Worm (Caenorhabditis elegans): ENCODE results near the gene fbxa-158.
"Not testable (repeated sequence)": the region's sequence is repeated elsewhere in the genome, so short reads cannot be mapped to it uniquely, and the experiment has no call there.

fbxa-158 gene

DNA sequence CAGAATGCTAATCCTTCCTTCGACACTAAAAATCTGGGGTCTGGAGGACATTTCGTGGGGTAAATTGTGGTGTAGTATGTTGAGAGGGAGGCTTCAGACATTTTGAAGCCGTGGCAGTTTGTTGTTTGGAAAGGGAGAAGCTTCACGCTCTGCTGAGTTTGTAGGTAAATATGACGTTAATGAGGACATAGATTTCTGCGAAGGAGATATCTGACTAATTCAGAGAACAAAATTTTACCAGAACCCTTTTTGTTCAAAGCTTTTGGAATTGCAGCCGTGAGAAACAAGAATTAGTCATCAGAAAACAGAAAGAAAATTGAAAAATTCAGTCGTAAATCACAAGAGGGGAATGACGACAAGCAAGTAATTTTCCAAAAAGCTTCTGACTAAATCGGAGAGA, 19.4 kb upstream of the fbxa-158 start, which contains the start of gene srh-72:
Gene srh-72 (minus strand): TSS at position 101 of the 400 bp plus-strand sequence.
- TF ChIP-seq lin-32 (GFP tag; optimal IDR thresholded peaks at IDR 0.05) (no peak), sem-2 (GFP tag; optimal IDR thresholded peaks at IDR 0.05) (no peak), bed-3 (GFP tag; optimal IDR thresholded peaks at IDR 0.05) (no peak), M03D4.4 (tag; optimal IDR thresholded peaks at IDR 0.05) (no peak), lin-13 (tag; optimal IDR thresholded peaks at IDR 0.05) (no peak), mab-5 (tag; optimal IDR thresholded peaks at IDR 0.05) (no peak), unc-120 (tag; optimal IDR thresholded peaks at IDR 0.05; ENCODE audit: poor library complexity, severe bottlenecking) (no peak), mls-2 (tag; optimal IDR thresholded peaks at IDR 0.05) (no peak), ztf-11 (tag; optimal IDR thresholded peaks at IDR 0.05) (no peak), nhr-28 (tag; optimal IDR thresholded peaks at IDR 0.05) (no peak), zip-8 (tag; optimal IDR thresholded peaks at IDR 0.05) (no peak), hlh-1 (tag; optimal IDR thresholded peaks at IDR 0.05) (no peak), nhr-12 (tag; optimal IDR thresholded peaks at IDR 0.05) (no peak), elt-1 (tag; optimal IDR thresholded peaks at IDR 0.05; ENCODE audit: borderline replicate concordance, insufficient read depth) (no peak)

DNA sequence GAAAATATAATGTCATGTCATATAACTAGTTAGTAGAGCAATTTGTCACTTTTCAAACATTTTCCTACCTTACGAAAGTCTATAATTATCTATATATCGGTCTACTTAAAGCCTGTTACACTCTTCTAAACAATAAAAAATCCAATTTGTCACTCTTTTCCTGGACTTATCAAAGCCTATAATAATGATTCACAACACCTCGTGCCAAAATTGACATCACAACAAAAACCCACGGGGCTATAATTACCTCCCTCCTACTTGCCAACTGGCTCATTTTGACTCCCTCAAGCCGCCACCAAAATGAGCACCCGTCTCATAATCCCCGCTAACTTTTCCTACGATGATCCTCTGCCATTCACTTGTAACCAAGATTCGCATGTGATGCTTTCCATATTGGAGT, 15.3 kb upstream of the fbxa-158 start, which contains the start of gene srg-20:
Gene srg-20 (plus strand): TSS at position 301 of the 400 bp plus-strand sequence.
- not testable (repeated sequence) for TF ChIP-seq nhr-237 (tag; optimal IDR thresholded peaks at IDR 0.05); lin-13 (tag; optimal IDR thresholded peaks at IDR 0.05); flh-1 (GFP tag; optimal IDR thresholded peaks at IDR 0.05)

- no peak for TF ChIP-seq drap-1 (GFP tag; optimal IDR thresholded peaks at IDR 0.05)
- no peak for TF ChIP-seq sptf-1 (tag; optimal IDR thresholded peaks at IDR 0.05)
- TF ChIP-seq lsy-2 (tag; optimal IDR thresholded peaks at IDR 0.05), result no peak
- no peak for TF ChIP-seq zip-8 (tag; optimal IDR thresholded peaks at IDR 0.05)
- no peak for TF ChIP-seq mls-2 (tag; optimal IDR thresholded peaks at IDR 0.05)
- no peak for TF ChIP-seq lin-32 (GFP tag; optimal IDR thresholded peaks at IDR 0.05)
- TF ChIP-seq unc-39 (tag; optimal IDR thresholded peaks at IDR 0.05), result no peak
- TF ChIP-seq ztf-11 (tag; optimal IDR thresholded peaks at IDR 0.05), result no peak
- no peak for TF ChIP-seq nhr-237 (tag; optimal IDR thresholded peaks at IDR 0.05)
- TF ChIP-seq ces-1 (GFP tag; optimal IDR thresholded peaks at IDR 0.05), result no peak
- no peak for TF ChIP-seq unc-120 (tag; optimal IDR thresholded peaks at IDR 0.05; ENCODE audit: poor library complexity, severe bottlenecking)
- no peak for TF ChIP-seq mab-5 (tag; optimal IDR thresholded peaks at IDR 0.05)
- no peak for TF ChIP-seq ham-2 (GFP tag; optimal IDR thresholded peaks at IDR 0.05)
- TF ChIP-seq ceh-43 (GFP tag; optimal IDR thresholded peaks at IDR 0.05), result no peak
- no peak for TF ChIP-seq nhr-76 (tag; optimal IDR thresholded peaks at IDR 0.05)
- no peak for TF ChIP-seq cnd-1 (tag; optimal IDR thresholded peaks at IDR 0.05)
- no peak for TF ChIP-seq nhr-28 (tag; optimal IDR thresholded peaks at IDR 0.05)
- no peak for TF ChIP-seq snpc-4 (tag; optimal IDR thresholded peaks at IDR 0.05)
- no peak for TF ChIP-seq tbx-8 (GFP tag; optimal IDR thresholded peaks at IDR 0.05)
- no peak for TF ChIP-seq hlh-1 (tag; optimal IDR thresholded peaks at IDR 0.05)
Measured at ce11 chrII:1635969-1636368, 14.9 kb upstream of the fbxa-158 start.

DNA sequence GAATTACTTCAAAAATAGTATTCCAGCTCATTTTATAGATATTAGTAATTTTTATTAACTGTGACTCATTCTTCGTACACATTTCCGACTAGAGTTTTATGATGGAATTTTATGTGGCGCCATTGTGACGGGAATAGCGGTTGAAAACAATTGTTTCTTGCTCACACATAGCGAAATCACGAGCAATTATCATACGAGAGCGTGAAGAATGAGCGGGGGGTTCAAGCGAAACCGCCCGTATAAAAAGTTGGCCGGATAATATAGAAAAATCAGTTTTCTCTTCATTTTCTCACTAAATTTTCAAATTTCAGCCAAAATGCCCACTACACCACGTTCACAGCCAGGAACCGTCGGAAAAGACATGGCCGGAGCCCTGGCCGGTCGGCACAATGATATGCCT, 12.4 kb upstream of the fbxa-158 start, which contains the start of gene C08E3.1:
Gene C08E3.1 (plus strand): TSS at position 301 of the 400 bp plus-strand sequence.
- not testable (repeated sequence) for TF ChIP-seq zip-8, mls-2, nhr-76 (tag; optimal IDR thresholded peaks at IDR 0.05)

DNA sequence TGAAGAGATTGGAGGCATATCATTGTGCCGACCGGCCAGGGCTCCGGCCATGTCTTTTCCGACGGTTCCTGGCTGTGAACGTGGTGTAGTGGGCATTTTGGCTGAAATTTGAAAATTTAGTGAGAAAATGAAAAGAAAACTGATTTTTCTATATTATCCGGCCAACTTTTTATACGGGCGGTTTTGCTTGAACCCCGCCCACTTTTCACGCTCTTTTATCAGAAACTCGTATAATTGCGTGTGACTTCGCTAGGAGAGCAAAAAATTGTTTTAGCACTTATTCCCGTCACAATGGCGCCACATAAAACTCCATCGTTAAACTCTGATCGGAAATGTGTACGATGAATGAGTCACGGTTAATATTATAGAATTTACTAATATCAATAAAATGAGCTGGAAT, 11.1 kb upstream of the fbxa-158 start, which contains the start of gene C08E3.13:
Gene C08E3.13 (minus strand): TSS at position 101 of the 400 bp plus-strand sequence.
- not testable (repeated sequence) for TF ChIP-seq mab-5 (tag; optimal IDR thresholded peaks at IDR 0.05); unc-120 (tag; optimal IDR thresholded peaks at IDR 0.05; ENCODE audit: poor library complexity, severe bottlenecking); unc-62 (GFP tag; optimal IDR thresholded peaks at IDR 0.05)

DNA sequence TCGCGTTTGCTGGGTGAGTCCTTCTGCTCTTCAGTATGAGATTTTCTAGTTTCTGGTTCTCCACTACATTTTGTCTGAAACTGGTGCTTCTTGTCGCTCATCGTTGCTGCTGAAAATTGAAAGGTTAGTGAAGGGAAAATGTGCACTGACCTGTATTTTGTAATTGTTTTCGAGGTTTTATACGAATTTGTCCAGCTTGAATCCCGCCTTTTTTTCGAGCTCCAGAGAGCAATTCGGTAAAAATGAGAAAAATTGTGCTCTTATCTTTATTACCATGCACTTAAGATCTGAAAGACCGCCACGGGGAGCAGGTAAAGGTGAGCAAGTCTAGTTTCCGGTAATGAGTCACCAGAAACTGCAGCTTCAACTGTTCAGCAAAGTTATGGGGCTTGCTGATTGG, 6.7 kb upstream of the fbxa-158 start, which contains the start of gene C08E3.15:
Gene C08E3.15 (minus strand): TSS at position 101 of the 400 bp plus-strand sequence.
- not testable (repeated sequence) for TF ChIP-seq ham-2, ceh-83, sem-2 (GFP tag; optimal IDR thresholded peaks at IDR 0.05)
